Worm (Caenorhabditis elegans) whole organism, late embryonic: Measurements from ENCODE around the gene ZK688.7.

ENCODE experiments used
- C38D4.7 ChIP-seq: fragments of 200-800 bp; sonication (Bioruptor generic); optimal IDR thresholded peaks from 2 replicates; lab custom pipeline; 2018; ENCODE audit warnings: mild to moderate bottlenecking, missing genetic modification characterization, moderate library complexity, missing compliant biosample characterization
- T23F11.4 ChIP-seq: fragments of 200-800 bp; sonication (Bioruptor generic); optimal IDR thresholded peaks from 2 replicates; lab custom pipeline; 2018; ENCODE audit warnings: mild to moderate bottlenecking, missing genetic modification characterization, missing compliant biosample characterization
- ama-1 ChIP-seq: fragments of 150-350 bp; optimal IDR thresholded peaks from 2 replicates; lab custom pipeline; 2014
- ceh-24 ChIP-seq: sonication (generic microtip); optimal IDR thresholded peaks from 2 replicates; lab custom pipeline; 2016; ENCODE audit warnings: mild to moderate bottlenecking, missing genetic modification characterization, missing compliant biosample characterization
- fax-1 ChIP-seq: sonication (generic microtip); optimal IDR thresholded peaks from 2 replicates; lab custom pipeline; 2016; ENCODE audit warnings: missing genotype, missing genetic modification characterization, missing compliant biosample characterization
- nhr-11 ChIP-seq: fragments of 150-350 bp; optimal IDR thresholded peaks from 2 replicates; lab custom pipeline; 2014; ENCODE audit warnings: missing biosample characterization, missing genetic modification characterization
- pqm-1 ChIP-seq: sonication (generic microtip); optimal IDR thresholded peaks from 2 replicates; lab custom pipeline; 2016; ENCODE audit warnings: missing genetic modification characterization, missing compliant biosample characterization
- rnt-1 ChIP-seq: sonication (generic microtip); optimal IDR thresholded peaks from 2 replicates; lab custom pipeline; 2016; ENCODE audit warnings: missing genetic modification characterization, missing compliant biosample characterization
- sdc-2 ChIP-seq: sonication (generic microtip); optimal IDR thresholded peaks from 2 replicates; lab custom pipeline; 2016; ENCODE audit warnings: missing genotype, missing genetic modification characterization, missing compliant biosample characterization

DNA sequence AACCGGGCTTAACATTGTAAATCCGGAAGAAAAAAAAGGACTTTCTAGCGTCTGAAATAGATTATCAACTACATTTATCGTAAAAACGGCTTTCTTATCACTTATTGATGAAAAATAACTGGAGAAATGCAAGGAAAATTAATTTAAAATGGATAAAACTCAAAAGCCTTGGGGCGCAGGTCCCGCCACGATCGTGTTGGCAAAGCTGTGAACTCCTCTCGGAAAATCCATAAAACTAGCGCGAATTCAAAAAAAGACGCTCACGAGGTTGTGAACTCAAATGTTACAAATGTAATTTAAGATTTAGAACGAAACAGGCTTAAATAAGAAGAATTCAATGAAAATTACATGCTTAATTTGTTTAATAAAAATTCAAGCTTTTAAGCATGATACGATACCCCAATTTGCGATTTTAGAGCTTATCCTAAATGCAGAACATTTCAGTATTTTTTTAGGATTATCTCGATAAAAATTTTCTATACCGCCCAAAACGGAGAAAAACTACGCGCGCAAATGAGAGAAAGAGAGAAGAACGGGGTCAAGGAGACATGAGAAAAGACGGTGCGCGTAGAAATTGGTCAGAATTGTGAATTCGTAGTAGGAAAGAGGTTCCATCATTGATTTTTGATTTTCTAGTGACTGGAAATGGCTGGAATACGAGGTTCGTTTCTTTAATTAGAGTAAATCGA is 40.8 kb upstream of the ZK688.7 start, which contains the start of gene C29E4.15:
- TF ChIP-seq rnt-1 (tag; lab: Kevin White, UChicago) (no peak), T23F11.4 (GFP tag; lab: Kevin White, UChicago) (no peak), nhr-11 (tag; lab: Kevin White, UChicago) (no peak), fax-1 (no peak), pqm-1 (tag; lab: Kevin White, UChicago) (no peak), ama-1 (lab: Kevin White, UChicago) (no peak), C38D4.7 (GFP tag; lab: Kevin White, UChicago) (no peak), sdc-2 (tag; lab: Kevin White, UChicago) (no peak), ceh-24 (tag; lab: Kevin White, UChicago) (no peak)
